Worm (Caenorhabditis elegans) whole organism, L4/young adult: ENCODE results near the gene T05G5.4.

Experiments
- W03F9.2 ChIP-seq: fragments of 150-350 bp; optimal IDR thresholded peaks from 2 replicates; lab custom pipeline; 2014; ENCODE audit warnings: missing biosample characterization, missing genetic modification characterization
- dao-5 ChIP-seq: sonication (generic microtip); optimal IDR thresholded peaks from 2 replicates; lab custom pipeline; 2016; ENCODE audit warnings: missing genotype, missing genetic modification characterization, moderate library complexity, missing compliant biosample characterization
- him-1 ChIP-seq: sonication (generic microtip); optimal IDR thresholded peaks from 2 replicates; lab custom pipeline; 2016; ENCODE audit warnings: missing genotype, missing genetic modification reagents, missing genetic modification characterization, missing compliant biosample characterization

Gene T05G5.4

ce11 chrIII:9793592-9794417, 45.1 kb downstream of the T05G5.4 start, which contains the start of the genes R10E11.9 and mcm-6:
Gene R10E11.9 (minus strand): TSS chrIII:9793642.
Gene mcm-6 (plus strand): TSS chrIII:9794367.
- no peak for TF ChIP-seq W03F9.2 (tag; lab: Kevin White, UChicago)

DNA sequence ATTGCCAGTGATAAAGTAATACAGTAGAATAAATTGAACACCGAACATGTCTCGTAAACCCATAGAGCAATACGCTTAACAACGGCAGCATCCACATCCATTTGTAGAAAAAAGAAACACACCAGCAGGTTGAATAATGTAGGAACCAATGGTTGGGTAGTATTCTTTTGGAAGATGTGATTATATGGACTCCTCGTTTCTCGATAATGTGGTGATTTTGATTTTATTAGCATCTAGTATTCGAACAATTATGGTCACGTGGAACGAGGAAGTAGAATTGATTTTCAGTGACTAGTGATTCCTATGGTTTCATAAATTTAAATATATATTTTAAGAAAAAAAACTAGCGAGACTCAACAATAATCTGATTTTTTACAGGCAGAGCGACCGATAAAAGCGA, 47.7 kb downstream of the T05G5.4 start, which contains the start of gene srxa-10:
Gene srxa-10 (minus strand): TSS at position 101 of the 400 bp plus-strand sequence.
- TF ChIP-seq him-1 (tag; lab: Kevin White, UChicago) (no peak), W03F9.2 (tag; lab: Kevin White, UChicago) (no peak), dao-5 (tag; lab: Kevin White, UChicago) (no peak)

- TF ChIP-seq dao-5 (tag; lab: Kevin White, UChicago) (no peak), W03F9.2 (tag; lab: Kevin White, UChicago) (no peak), him-1 (tag; lab: Kevin White, UChicago) (no peak)
These were observed 49.9 kb downstream of the T05G5.4 start, which contains the start of gene ZK632.2 for ce11 chrIII:9798478-9799157. Gene ZK632.2 (plus strand): TSS chrIII:9799107.
